Fruit fly (Drosophila melanogaster) whole organism, adult: ENCODE measurements around the gene CG15431.

Experiments
- CG11617 ChIP-seq: fragments of 200-800 bp; sonication (Bioruptor generic); optimal IDR thresholded peaks from 2 replicates; lab custom pipeline; 2017; ENCODE audit warnings: mild to moderate bottlenecking, missing biosample characterization, missing genetic modification reagents, missing genetic modification characterization
- CG12768 ChIP-seq: fragments of 200-800 bp; sonication (Bioruptor generic); optimal IDR thresholded peaks from 2 replicates; lab custom pipeline; 2017; ENCODE audit warnings: missing biosample characterization, missing genetic modification characterization, mild to moderate bottlenecking, moderate library complexity, missing genetic modification reagents
- CG14711 ChIP-seq: fragments of 200-800 bp; sonication (Bioruptor generic); optimal IDR thresholded peaks from 2 replicates; lab custom pipeline; 2018; ENCODE audit warnings: missing biosample characterization, mild to moderate bottlenecking, missing genetic modification characterization, moderate library complexity
- CG1620 ChIP-seq: fragments of 200-800 bp; sonication (Bioruptor generic); optimal IDR thresholded peaks from 2 replicates; lab custom pipeline; 2016; ENCODE audit warnings: missing biosample characterization, missing genetic modification characterization
- CG33017 ChIP-seq: fragments of 200-800 bp; sonication (Bioruptor generic); optimal IDR thresholded peaks from 2 replicates; lab custom pipeline; 2018; ENCODE audit warnings: missing biosample characterization, mild to moderate bottlenecking, missing genetic modification characterization, moderate library complexity
- CG5204 ChIP-seq: fragments of 200-800 bp; sonication (Bioruptor generic); optimal IDR thresholded peaks from 2 replicates; lab custom pipeline; 2016; ENCODE audit warnings: missing biosample characterization, missing genetic modification characterization
- CG7045 ChIP-seq: fragments of 200-800 bp; sonication (Bioruptor generic); optimal IDR thresholded peaks from 2 replicates; lab custom pipeline; 2017; ENCODE audit warnings: missing biosample characterization, mild to moderate bottlenecking, missing genetic modification characterization
- CG7101 ChIP-seq: fragments of 200-800 bp; sonication (Bioruptor generic); optimal IDR thresholded peaks from 2 replicates; lab custom pipeline; 2018; ENCODE audit warnings: missing biosample characterization, mild to moderate bottlenecking, missing genetic modification characterization, moderate library complexity
- Clk ChIP-seq: fragments of 200-800 bp; sonication (Bioruptor generic); optimal IDR thresholded peaks from 2 replicates; lab custom pipeline; 2017; ENCODE audit warnings: missing biosample characterization, missing genetic modification characterization
- Crg-1 ChIP-seq: fragments of 200-800 bp; sonication (Bioruptor generic); optimal IDR thresholded peaks from 2 replicates; lab custom pipeline; 2016; ENCODE audit warnings: missing biosample characterization, missing genetic modification characterization
- Hr96 ChIP-seq: fragments of 200-800 bp; sonication (Bioruptor generic); optimal IDR thresholded peaks from 2 replicates; lab custom pipeline; 2016; ENCODE audit warnings: missing biosample characterization, missing genetic modification characterization
- Mnt ChIP-seq: fragments of 200-800 bp; sonication (Bioruptor generic); optimal IDR thresholded peaks from 2 replicates; lab custom pipeline; 2016; ENCODE audit warnings: missing biosample characterization, mild to moderate bottlenecking, missing genetic modification characterization
- bab1 ChIP-seq: fragments of 200-800 bp; sonication (Bioruptor generic); optimal IDR thresholded peaks from 3 replicates; lab custom pipeline; 2019; ENCODE audit warnings: missing biosample characterization, mild to moderate bottlenecking, missing genetic modification characterization, moderate library complexity
- cic ChIP-seq: fragments of 200-800 bp; sonication (Bioruptor generic); optimal IDR thresholded peaks from 2 replicates; lab custom pipeline; 2017; ENCODE audit warnings: missing biosample characterization, mild to moderate bottlenecking, missing genetic modification characterization, moderate library complexity
- cnc ChIP-seq, 2 experiments: fragments of >200 bp; optimal IDR thresholded peaks; 2 replicates each; lab custom pipeline; 2017
- kay ChIP-seq: fragments of 200-800 bp; sonication (Bioruptor generic); peaks from one replicate; lab custom pipeline; 2016; ENCODE audit warnings: missing biosample characterization, missing genetic modification characterization, borderline replicate concordance
- ovo ChIP-seq: fragments of 200-800 bp; sonication (Bioruptor generic); optimal IDR thresholded peaks from 2 replicates; lab custom pipeline; 2016; ENCODE audit warnings: missing biosample characterization, missing genetic modification characterization
- pad ChIP-seq: fragments of 200-800 bp; sonication (Bioruptor generic); optimal IDR thresholded peaks from 3 replicates; lab custom pipeline; 2017; ENCODE audit warnings: missing biosample characterization, missing genetic modification characterization, mild to moderate bottlenecking, moderate library complexity, missing genetic modification reagents
- tj ChIP-seq: fragments of 200-800 bp; sonication (Bioruptor generic); optimal IDR thresholded peaks from 3 replicates; lab custom pipeline; 2017; ENCODE audit warnings: missing biosample characterization, mild to moderate bottlenecking, missing genetic modification characterization, moderate library complexity

CG15431 gene

dm6 chr2L:4377747-4378146 lies 63.3 kb downstream of the CG15431 start:
- TF ChIP-seq CG33017 (tag; lab: Kevin White, UChicago) (no peak), bab1 (GFP tag; lab: Kevin White, UChicago) (no peak), cnc (optimal IDR thresholded peaks at IDR 0.05; lab: Kevin White, UChicago) (no peak), ovo (GFP tag; lab: Kevin White, UChicago) (no peak), Clk (no peak), CG7101 (tag; lab: Kevin White, UChicago) (no peak), cic (GFP tag; lab: Kevin White, UChicago) (no peak), CG5204 (GFP tag; lab: Kevin White, UChicago) (no peak), CG12768 (GFP tag; lab: Kevin White, UChicago) (no peak)

- TF ChIP-seq tj (GFP tag; lab: Kevin White, UChicago), result peak; percentile 98
- TF ChIP-seq CG12768 (GFP tag; lab: Kevin White, UChicago), result no peak
These were observed 65.8 kb downstream of the CG15431 start for dm6 chr2L:4375035-4376009.

DNA sequence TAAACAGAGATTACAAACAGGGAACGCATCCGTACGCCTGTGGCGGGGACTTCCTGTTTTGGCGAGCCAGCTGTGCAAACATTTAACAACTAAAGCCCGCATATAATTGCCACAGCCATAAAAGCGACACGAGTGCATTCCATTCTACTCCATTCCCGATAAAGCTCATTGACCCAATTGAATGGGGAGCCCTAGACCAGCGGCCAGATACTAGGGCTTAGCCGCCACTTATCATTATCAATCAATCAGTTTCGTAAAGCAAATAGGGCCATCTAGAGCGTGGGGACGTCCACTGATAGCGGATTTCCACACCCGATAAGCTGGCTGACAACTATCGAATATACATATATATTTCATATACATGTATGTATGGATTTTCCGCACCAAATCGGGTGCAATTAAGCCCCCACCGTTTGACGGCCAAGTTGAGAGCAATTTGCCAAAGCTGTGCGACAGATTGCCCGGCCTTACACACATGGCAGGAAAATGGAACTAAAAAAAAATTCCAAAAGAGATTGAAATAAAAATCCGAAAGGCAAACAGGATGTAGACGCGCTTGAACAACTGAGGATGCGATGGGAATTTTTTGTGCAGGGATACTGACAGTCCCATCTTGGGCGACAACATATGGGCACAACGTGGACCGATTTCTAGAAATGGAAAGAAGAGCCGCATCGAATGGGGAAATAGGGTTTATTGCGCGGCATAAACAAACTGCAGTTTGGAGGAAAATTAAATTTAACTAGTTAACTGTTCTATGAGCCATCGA lies 68.1 kb downstream of the CG15431 start:
- TF ChIP-seq CG1620 (GFP tag; lab: Kevin White, UChicago), result no peak
- TF ChIP-seq CG11617 (GFP tag; lab: Kevin White, UChicago), result no peak
- TF ChIP-seq cic (GFP tag; lab: Kevin White, UChicago), result no peak
- TF ChIP-seq Clk, result no peak
- no peak for TF ChIP-seq cnc (optimal IDR thresholded peaks at IDR 0.05; lab: Kevin White, UChicago)
- TF ChIP-seq Mnt (GFP tag; lab: Kevin White, UChicago), result no peak
- no peak for TF ChIP-seq Hr96 (GFP tag; lab: Kevin White, UChicago)
- TF ChIP-seq CG5204 (GFP tag; lab: Kevin White, UChicago), result no peak
- no peak for TF ChIP-seq CG7045 (GFP tag; lab: Kevin White, UChicago)
- TF ChIP-seq Crg-1, result no peak
- TF ChIP-seq CG7101 (tag; lab: Kevin White, UChicago), result no peak
- TF ChIP-seq CG12768 (GFP tag; lab: Kevin White, UChicago), result no peak

DNA sequence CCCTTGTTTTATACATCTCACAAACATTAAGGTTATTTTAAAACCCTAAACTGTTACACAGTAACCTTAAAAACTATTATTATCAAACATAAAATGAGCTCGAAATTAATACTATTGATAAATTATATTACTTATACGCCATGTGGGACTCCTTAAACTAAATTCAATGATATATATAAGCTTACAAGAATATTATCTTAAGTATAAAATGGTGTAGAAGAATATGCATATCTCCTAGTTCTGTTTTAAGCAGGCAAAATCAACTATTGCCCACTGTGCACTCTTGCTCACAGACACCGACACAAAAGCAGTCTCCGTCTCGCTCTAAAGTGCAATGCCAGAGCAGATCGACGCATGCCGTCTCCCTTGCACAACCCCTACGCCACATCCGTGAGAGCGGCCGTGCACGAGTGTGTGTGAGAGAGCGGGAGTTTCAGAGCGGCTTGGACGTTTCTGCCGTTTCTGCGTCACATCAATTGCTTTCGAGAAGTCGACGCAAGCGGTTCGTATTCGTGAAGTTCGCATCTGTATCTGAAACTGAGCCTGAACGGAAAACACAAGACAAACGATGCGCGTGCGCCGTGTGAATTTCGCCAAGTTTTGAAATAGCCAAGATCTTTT lies 69.5 kb downstream of the CG15431 start:
- TF ChIP-seq CG14711, result no peak
- no peak for TF ChIP-seq Clk
- TF ChIP-seq CG12768 (GFP tag; lab: Kevin White, UChicago), result no peak
- TF ChIP-seq kay (GFP tag; lab: Kevin White, UChicago), result no peak
- no peak for TF ChIP-seq cic (GFP tag; lab: Kevin White, UChicago)
- TF ChIP-seq pad (GFP tag; lab: Kevin White, UChicago), result peak; percentile 93
- TF ChIP-seq Crg-1, result no peak
- TF ChIP-seq bab1 (GFP tag; lab: Kevin White, UChicago), result peak; percentile 33
- TF ChIP-seq CG1620 (GFP tag; lab: Kevin White, UChicago), result no peak
- peak; percentile 55 for TF ChIP-seq tj (GFP tag; lab: Kevin White, UChicago)
- no peak for TF ChIP-seq CG11617 (GFP tag; lab: Kevin White, UChicago)
- no peak for TF ChIP-seq ovo (GFP tag; lab: Kevin White, UChicago)
- TF ChIP-seq CG7045 (GFP tag; lab: Kevin White, UChicago), result no peak
- TF ChIP-seq CG5204 (GFP tag; lab: Kevin White, UChicago), result no peak

DNA sequence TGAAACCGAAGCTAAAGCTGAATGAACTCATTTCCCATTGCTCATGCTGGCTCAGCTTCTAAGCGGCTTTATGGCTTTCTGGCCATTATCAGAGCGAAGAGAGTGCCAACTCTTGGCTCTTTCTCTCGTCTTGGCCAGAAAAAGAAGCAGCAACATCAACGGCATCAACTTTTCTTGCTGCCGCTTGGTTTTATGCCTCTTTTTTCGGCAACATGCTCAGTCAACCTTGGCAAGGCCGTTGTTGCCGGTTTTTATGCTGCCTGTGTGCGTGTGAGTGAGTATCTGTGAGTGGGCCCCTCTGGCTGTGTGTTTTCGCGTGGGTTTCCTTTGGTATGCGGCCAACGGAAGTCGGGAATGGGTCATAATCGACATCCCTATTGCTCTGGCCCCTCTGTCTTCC lies 70.5 kb downstream of the CG15431 start:
- TF ChIP-seq tj (GFP tag; lab: Kevin White, UChicago) (no peak), pad (GFP tag; lab: Kevin White, UChicago) (no peak), CG33017 (tag; lab: Kevin White, UChicago) (no peak), Crg-1 (no peak), CG7045 (GFP tag; lab: Kevin White, UChicago) (no peak)

- TF ChIP-seq CG14711, result no peak
These were observed 71.0 kb downstream of the CG15431 start for dm6 chr2L:4370007-4370521.
